Worm (Caenorhabditis elegans) whole organism, L1 larva: ENCODE measurements around the gene K09E2.2.
A peak's percentile ranks its signal among the peaks of the same experiment; 100 is the strongest.

Experiments
- Y116A8C.19 ChIP-seq: sonication (generic microtip); optimal IDR thresholded peaks from 2 replicates; lab custom pipeline; 2016; ENCODE audit warnings: missing compliant biosample characterization, missing genetic modification characterization, borderline replicate concordance
- ceh-63 ChIP-seq: fragments of 200-800 bp; sonication (Bioruptor generic); optimal IDR thresholded peaks from 2 replicates; lab custom pipeline; 2018; ENCODE audit warnings: mild to moderate bottlenecking, missing genetic modification characterization, missing compliant biosample characterization
- ceh-82 ChIP-seq, 3 experiments: fragments of 150-350 bp in 1 of 3; sonication (generic microtip) in 2 of 3; optimal IDR thresholded peaks; 2 replicates each; lab custom pipeline; 2014 to 2017; ENCODE audit warnings: missing biosample characterization in 3 of 3, missing genetic modification characterization in 3 of 3
- ceh-88 ChIP-seq: fragments of 200-800 bp; sonication (Bioruptor generic); IDR thresholded peaks from 2 replicates; pipeline ENCODE4 v1.3.6; 2022; ENCODE audit warnings: missing genetic modification characterization, missing compliant biosample characterization
- ces-1 ChIP-seq: fragments of 150-350 bp; optimal IDR thresholded peaks from 2 replicates; lab custom pipeline; 2014; ENCODE audit warnings: missing biosample characterization, missing genetic modification reagents, missing genetic modification characterization
- efl-1 ChIP-seq, 4 experiments: fragments of 150-350 bp; optimal IDR thresholded peaks in 3 of 4; peaks in 1 of 4; 1 replicate in 1 of 4; 2 replicates in 3 of 4; lab custom pipeline; 2014; ENCODE audit warnings: missing biosample characterization in 2 of 4, missing genetic modification characterization in 2 of 4, missing genetic modification reagents in 2 of 4
- efl-3 ChIP-seq: fragments of 200-800 bp; sonication (Bioruptor generic); optimal IDR thresholded peaks from 2 replicates; lab custom pipeline; 2018; ENCODE audit warnings: mild to moderate bottlenecking, missing genetic modification characterization, missing compliant biosample characterization
- egl-13 ChIP-seq: sonication (generic microtip); optimal IDR thresholded peaks from 2 replicates; lab custom pipeline; 2016; ENCODE audit warnings: missing genotype, missing genetic modification reagents, missing genetic modification characterization, missing compliant biosample characterization
- egl-27 ChIP-seq, 2 experiments: fragments of 150-350 bp in 1 of 2; sonication (generic microtip); optimal IDR thresholded peaks; 3 replicates each; lab custom pipeline; 2017 to 2018; ENCODE audit warnings: missing biosample characterization in 2 of 2, missing genetic modification characterization in 2 of 2, missing genetic modification reagents in 2 of 2
- elt-2 ChIP-seq: sonication (generic microtip); optimal IDR thresholded peaks from 2 replicates; lab custom pipeline; 2016; ENCODE audit warnings: missing genetic modification characterization, mild to moderate bottlenecking, inconsistent platforms, missing compliant biosample characterization, missing genetic modification reagents
- ets-5 ChIP-seq: fragments of 200-800 bp; sonication (Bioruptor generic); IDR thresholded peaks from 2 replicates; pipeline ENCODE4 v1.3.6; 2022; ENCODE audit warnings: missing genetic modification characterization, missing compliant biosample characterization
- hlh-17 ChIP-seq: fragments of 200-800 bp; sonication (Bioruptor generic); optimal IDR thresholded peaks from 2 replicates; lab custom pipeline; 2018; ENCODE audit warnings: missing genetic modification characterization, mild to moderate bottlenecking, missing compliant biosample characterization, moderate library complexity, borderline replicate concordance
- hlh-4 ChIP-seq: sonication (generic microtip); optimal IDR thresholded peaks from 2 replicates; lab custom pipeline; 2016; ENCODE audit warnings: mild to moderate bottlenecking, missing genetic modification characterization, missing compliant biosample characterization
- irx-1 ChIP-seq: sonication (generic microtip); optimal IDR thresholded peaks from 2 replicates; lab custom pipeline; 2016; ENCODE audit warnings: missing genetic modification characterization, missing compliant biosample characterization
- lin-14 ChIP-seq: fragments of 200-800 bp; sonication (Bioruptor generic); optimal IDR thresholded peaks from 2 replicates; lab custom pipeline; 2018; ENCODE audit warnings: mild to moderate bottlenecking, missing genetic modification characterization, moderate library complexity, missing compliant biosample characterization
- mdl-1 ChIP-seq, 2 experiments: fragments of 150-350 bp; optimal IDR thresholded peaks; 2 replicates each; lab custom pipeline; 2014 to 2017; ENCODE audit warnings: missing biosample characterization in 2 of 2, missing genetic modification characterization in 2 of 2, inconsistent platforms in 1 of 2
- mef-2 ChIP-seq: fragments of 150-350 bp; optimal IDR thresholded peaks from 2 replicates; lab custom pipeline; 2014; ENCODE audit warnings: missing biosample characterization, missing genetic modification characterization
- nhr-237 ChIP-seq: fragments of 150-350 bp; optimal IDR thresholded peaks from 2 replicates; lab custom pipeline; 2014; ENCODE audit warnings: missing biosample characterization, missing genetic modification characterization
- nhr-76 ChIP-seq: sonication (generic microtip); optimal IDR thresholded peaks from 2 replicates; lab custom pipeline; 2017; ENCODE audit warnings: missing biosample characterization, missing genetic modification characterization
- nhr-77 ChIP-seq: fragments of 150-350 bp; optimal IDR thresholded peaks from 2 replicates; lab custom pipeline; 2014; ENCODE audit warnings: missing biosample characterization, missing genetic modification characterization
- nhr-90 ChIP-seq: sonication (generic microtip); optimal IDR thresholded peaks from 2 replicates; lab custom pipeline; 2016; ENCODE audit warnings: mild to moderate bottlenecking, missing genetic modification characterization, missing compliant biosample characterization; ENCODE audit not compliant: poor library complexity
- pax-3 ChIP-seq: fragments of 200-800 bp; sonication (Bioruptor generic); optimal IDR thresholded peaks from 2 replicates; lab custom pipeline; 2018; ENCODE audit warnings: mild to moderate bottlenecking, missing genetic modification characterization, moderate library complexity, missing compliant biosample characterization
- snpc-4 ChIP-seq: fragments of 150-350 bp; optimal IDR thresholded peaks from 2 replicates; lab custom pipeline; 2014; ENCODE audit warnings: missing biosample characterization, missing genetic modification characterization
- snu-23 ChIP-seq: sonication (generic microtip); optimal IDR thresholded peaks from 2 replicates; lab custom pipeline; 2016; ENCODE audit warnings: missing genetic modification characterization, missing compliant biosample characterization
- sox-4 ChIP-seq: sonication (generic microtip); optimal IDR thresholded peaks from 2 replicates; lab custom pipeline; 2016; ENCODE audit warnings: missing genetic modification characterization, missing compliant biosample characterization
- sptf-1 ChIP-seq: fragments of 150-350 bp; optimal IDR thresholded peaks from 2 replicates; lab custom pipeline; 2014; ENCODE audit warnings: missing biosample characterization, missing genetic modification characterization
- tbx-2 ChIP-seq: sonication (generic microtip); optimal IDR thresholded peaks from 2 replicates; lab custom pipeline; 2016; ENCODE audit warnings: missing genetic modification characterization, missing compliant biosample characterization
- unc-86 ChIP-seq: sonication (generic microtip); optimal IDR thresholded peaks from 2 replicates; lab custom pipeline; 2016; ENCODE audit warnings: missing genetic modification characterization, missing compliant biosample characterization
- unc-98 ChIP-seq: fragments of 200-800 bp; sonication (Bioruptor generic); IDR thresholded peaks from 2 replicates; pipeline ENCODE4 v1.3.6; 2022; ENCODE audit warnings: missing genetic modification characterization, missing compliant biosample characterization
- vab-15 ChIP-seq: sonication (generic microtip); optimal IDR thresholded peaks from 2 replicates; lab custom pipeline; 2017; ENCODE audit warnings: missing genotype, mild to moderate bottlenecking, missing genetic modification characterization, missing compliant biosample characterization
- xbp-1 ChIP-seq: sonication (generic microtip); optimal IDR thresholded peaks from 2 replicates; lab custom pipeline; 2016; ENCODE audit warnings: missing genetic modification characterization, missing compliant biosample characterization
- zip-4 ChIP-seq: fragments of 200-800 bp; sonication (Bioruptor generic); optimal IDR thresholded peaks from 2 replicates; lab custom pipeline; 2018; ENCODE audit warnings: mild to moderate bottlenecking, missing genetic modification characterization, moderate library complexity, missing compliant biosample characterization
- ztf-11 ChIP-seq, 2 experiments: sonication (generic microtip); optimal IDR thresholded peaks; 2 replicates each; lab custom pipeline; 2016 to 2017; ENCODE audit warnings: missing genetic modification characterization in 2 of 2, missing biosample characterization in 1 of 2, missing compliant biosample characterization in 1 of 2
- ztf-4 ChIP-seq: fragments of 150-350 bp; optimal IDR thresholded peaks from 2 replicates; lab custom pipeline; 2014; ENCODE audit warnings: missing biosample characterization, missing genetic modification characterization

K09E2.2 gene

DNA sequence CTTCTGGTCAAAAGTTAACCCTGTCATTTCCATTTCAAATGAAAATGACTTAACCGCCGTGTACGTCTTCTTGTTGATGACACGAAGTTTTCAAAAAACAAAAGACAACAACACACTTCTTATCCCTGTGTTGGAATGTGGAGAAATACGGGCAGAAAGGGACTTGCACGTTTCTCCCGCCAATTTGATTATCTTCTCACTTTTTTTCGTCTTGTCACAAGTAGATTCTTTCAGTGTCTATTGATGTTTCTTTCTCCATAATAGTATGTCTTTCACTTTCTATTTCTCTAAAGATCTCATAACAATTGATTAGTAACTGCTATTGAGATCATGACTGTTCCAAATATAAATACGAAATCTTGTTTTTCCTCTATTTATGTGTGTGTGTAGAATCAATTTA is 13.3 kb upstream of the K09E2.2 start (continued):
- TF ChIP-seq ceh-82 (tag; optimal IDR thresholded peaks at IDR 0.05; lab: Kevin White, UChicago) (no peak), sox-4 (tag; lab: Kevin White, UChicago) (no peak), zip-4 (GFP tag; lab: Kevin White, UChicago) (no peak), sptf-1 (no peak), snu-23 (peak; percentile 21), mef-2 (no peak), unc-86 (tag; lab: Kevin White, UChicago) (no peak), hlh-4 (no peak), xbp-1 (no peak), tbx-2 (tag; lab: Kevin White, UChicago) (no peak), snpc-4 (tag; lab: Kevin White, UChicago) (no peak), lin-14 (GFP tag; lab: Kevin White, UChicago) (peak; percentile 75), nhr-90 (tag; lab: Kevin White, UChicago) (no peak), ets-5 (GFP tag; lab: Robert Waterston, UW) (no peak)

DNA sequence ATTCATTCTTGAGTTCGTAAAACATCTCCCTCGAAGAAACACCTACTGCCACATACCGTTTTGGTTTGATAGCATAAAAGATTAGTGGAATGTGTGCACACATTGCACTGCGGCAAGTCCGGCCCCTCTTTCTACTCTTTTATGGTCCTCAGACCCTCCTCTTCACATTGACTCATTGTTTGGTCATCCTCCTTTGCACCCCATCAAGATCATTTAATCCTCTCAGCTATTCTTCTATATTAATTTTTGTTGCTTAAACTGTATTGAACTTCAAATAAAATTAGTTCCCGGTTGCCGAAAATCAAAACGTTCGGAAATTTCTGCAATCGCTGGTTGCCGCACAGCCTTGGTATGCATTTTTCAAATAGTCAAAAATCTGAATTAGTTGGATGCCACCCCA is 12.5 kb upstream of the K09E2.2 start, which contains the start of gene rig-1:
Gene rig-1 (plus strand): TSS at position 301 of the 400 bp plus-strand sequence.
- TF ChIP-seq unc-86 (tag; lab: Kevin White, UChicago) (no peak), nhr-237 (tag; lab: Kevin White, UChicago) (no peak), Y116A8C.19 (tag; lab: Kevin White, UChicago) (no peak), mdl-1 (tag; optimal IDR thresholded peaks at IDR 0.05; lab: Kevin White, UChicago) (no peak), ces-1 (GFP tag; lab: Kevin White, UChicago) (no peak), nhr-76 (no peak), ceh-88 (GFP tag; lab: Robert Waterston, UW) (no peak), egl-13 (tag; lab: Kevin White, UChicago) (no peak), unc-98 (GFP tag; lab: Robert Waterston, UW) (no peak), sox-4 (tag; lab: Kevin White, UChicago) (no peak), zip-4 (GFP tag; lab: Kevin White, UChicago) (no peak), hlh-17 (GFP tag; lab: Kevin White, UChicago) (no peak), irx-1 (tag; lab: Kevin White, UChicago) (no peak), vab-15 (tag; lab: Kevin White, UChicago) (no peak), elt-2 (tag; lab: Kevin White, UChicago) (no peak), egl-27 (tag; optimal IDR thresholded peaks at IDR 0.05; lab: Kevin White, UChicago) (no peak), hlh-4 (no peak), ztf-11 (tag; optimal IDR thresholded peaks at IDR 0.05; lab: Kevin White, UChicago) (no peak)

ce11 chrX:8660909-8661308 is 12.0 kb upstream of the K09E2.2 start:
- TF ChIP-seq efl-3 (GFP tag; lab: Kevin White, UChicago) (no peak), efl-1 (optimal IDR thresholded peaks at IDR 0.05; lab: Kevin White, UChicago) (no peak), efl-1 (GFP tag; optimal IDR thresholded peaks at IDR 0.05 in 1 of 2; lab: Kevin White, UChicago) (peak in 1 of 2 experiments; percentile 41)

DNA sequence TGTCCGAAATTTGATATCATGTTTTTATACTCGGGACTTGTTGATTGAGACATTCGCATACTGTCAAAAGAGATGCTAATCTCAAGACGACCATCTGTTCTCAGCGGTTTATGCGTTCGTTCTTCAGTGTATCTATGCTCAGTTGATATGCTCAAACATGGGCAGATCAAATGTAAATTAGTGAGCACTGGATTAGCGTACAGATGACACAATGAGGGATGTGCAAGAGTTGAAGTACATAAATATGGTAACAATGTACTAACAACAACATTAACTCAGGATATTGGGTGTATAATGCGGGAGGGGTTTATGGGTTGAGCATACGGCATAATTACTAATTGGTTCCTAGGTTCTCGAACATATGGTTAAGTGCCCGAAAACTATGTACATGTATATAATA is 10.4 kb upstream of the K09E2.2 start:
- no peak for TF ChIP-seq nhr-76
- no peak for TF ChIP-seq pax-3 (tag; lab: Kevin White, UChicago)
- TF ChIP-seq unc-86 (tag; lab: Kevin White, UChicago) = no peak
- TF ChIP-seq ztf-4 (tag; lab: Kevin White, UChicago) = no peak
- TF ChIP-seq nhr-77 (tag; lab: Kevin White, UChicago) = no peak
- TF ChIP-seq ceh-63 (GFP tag; lab: Kevin White, UChicago) = no peak
- no peak for TF ChIP-seq zip-4 (GFP tag; lab: Kevin White, UChicago)
